Fruit fly (Drosophila melanogaster) whole organism, larva: ENCODE measurements around the gene CG13004.

Source experiments
- noc ChIP-seq: fragments of 200-800 bp; sonication (Bioruptor generic); optimal IDR thresholded peaks from 3 replicates; lab custom pipeline; 2019; ENCODE audit warnings: missing biosample characterization, mild to moderate bottlenecking, missing genetic modification characterization, moderate library complexity

CG13004 gene

dm6 chrX:16837588-16838178 is 2.4 kb upstream of the CG13004 start:
- TF ChIP-seq noc (tag; lab: Kevin White, UChicago): peak; percentile 32

- TF ChIP-seq noc (tag; lab: Kevin White, UChicago): no peak
Measured at dm6 chrX:16836805-16837333, 1.5 kb upstream of the CG13004 start.

dm6 chrX:16836091-16836799 is 925 bp upstream of the CG13004 start:
- TF ChIP-seq noc (tag; lab: Kevin White, UChicago): peak; percentile 80

- TF ChIP-seq noc (tag; lab: Kevin White, UChicago): no peak
Measured at dm6 chrX:16834259-16834658, 1.1 kb downstream of the CG13004 start.

- no peak for TF ChIP-seq noc (tag; lab: Kevin White, UChicago)
Measured at dm6 chrX:16833097-16833496, 2.2 kb downstream of the CG13004 start.

dm6 chrX:16831848-16832247 is 3.5 kb downstream of the CG13004 start:
- TF ChIP-seq noc (tag; lab: Kevin White, UChicago): no peak

- no peak for TF ChIP-seq noc (tag; lab: Kevin White, UChicago)
Measured at dm6 chrX:16830081-16830480, 5.2 kb downstream of the CG13004 start.

- peak; percentile 43 for TF ChIP-seq noc (tag; lab: Kevin White, UChicago)
Measured at dm6 chrX:16829439-16830028, 5.8 kb downstream of the CG13004 start.

- peak; percentile 22 for TF ChIP-seq noc (tag; lab: Kevin White, UChicago)
Measured at dm6 chrX:16822080-16822479, 13.2 kb downstream of the CG13004 start.

dm6 chrX:16821216-16821615 is 14.1 kb downstream of the CG13004 start:
- TF ChIP-seq noc (tag; lab: Kevin White, UChicago): no peak

- no peak for TF ChIP-seq noc (tag; lab: Kevin White, UChicago)
Measured at dm6 chrX:16820665-16821064, 14.7 kb downstream of the CG13004 start.

- no peak for TF ChIP-seq noc (tag; lab: Kevin White, UChicago)
Measured at dm6 chrX:16818186-16818585, 17.1 kb downstream of the CG13004 start.

dm6 chrX:16816500-16816899 is 18.8 kb downstream of the CG13004 start:
- no peak for TF ChIP-seq noc (tag; lab: Kevin White, UChicago)

- TF ChIP-seq noc (tag; lab: Kevin White, UChicago): no peak
Measured at dm6 chrX:16815168-16815567, 20.2 kb downstream of the CG13004 start.

- no peak for TF ChIP-seq noc (tag; lab: Kevin White, UChicago)
Measured at dm6 chrX:16814351-16814750, 21.0 kb downstream of the CG13004 start.

dm6 chrX:16813226-16813625 is 22.1 kb downstream of the CG13004 start:
- TF ChIP-seq noc (tag; lab: Kevin White, UChicago): no peak
